Fruit fly (Drosophila melanogaster): ENCODE data around the gene LSm7.

LSm7 gene

DNA sequence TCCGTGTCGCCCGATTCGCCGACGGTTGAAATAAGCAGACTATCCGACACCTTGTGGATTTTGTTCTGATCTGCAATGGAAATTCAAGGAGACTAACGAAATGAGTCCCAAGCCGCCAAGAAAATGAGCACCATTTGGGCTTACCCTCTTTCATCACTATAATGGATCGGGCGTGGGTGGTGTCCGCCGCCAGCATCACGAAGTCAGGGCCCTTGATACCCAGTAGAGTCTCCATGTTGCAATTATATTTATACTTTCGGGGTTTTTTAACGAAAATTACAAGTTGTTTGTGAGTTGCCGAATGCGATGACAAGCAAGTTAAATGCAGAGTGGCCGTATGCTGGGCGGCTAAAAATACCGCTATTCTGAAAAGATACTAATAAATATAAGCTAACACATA lies 11.1 kb downstream of the LSm7 start, which contains the start of gene Prosbeta4:
Gene Prosbeta4 (minus strand): TSS at position 335 of the 400 bp plus-strand sequence.
- TF ChIP-seq dsf (GFP tag; optimal IDR thresholded peaks at IDR 0.05; ENCODE audit: borderline replicate concordance) = no peak
- no peak for TF ChIP-seq OdsH (GFP tag; optimal IDR thresholded peaks at IDR 0.05)
- TF ChIP-seq Abd-B (GFP tag; optimal IDR thresholded peaks at IDR 0.05) = no peak
- TF ChIP-seq dl (GFP tag; optimal IDR thresholded peaks at IDR 0.05; ENCODE audit: insufficient read depth in 1 of 2, partially characterized antibody in 2 of 2) = no peak
- no peak for TF ChIP-seq ey (GFP tag; optimal IDR thresholded peaks at IDR 0.05)
- no peak for TF ChIP-seq Dfd (GFP tag; optimal IDR thresholded peaks at IDR 0.05)
- no peak for TF ChIP-seq Hr78 (GFP tag; optimal IDR thresholded peaks at IDR 0.05)

DNA sequence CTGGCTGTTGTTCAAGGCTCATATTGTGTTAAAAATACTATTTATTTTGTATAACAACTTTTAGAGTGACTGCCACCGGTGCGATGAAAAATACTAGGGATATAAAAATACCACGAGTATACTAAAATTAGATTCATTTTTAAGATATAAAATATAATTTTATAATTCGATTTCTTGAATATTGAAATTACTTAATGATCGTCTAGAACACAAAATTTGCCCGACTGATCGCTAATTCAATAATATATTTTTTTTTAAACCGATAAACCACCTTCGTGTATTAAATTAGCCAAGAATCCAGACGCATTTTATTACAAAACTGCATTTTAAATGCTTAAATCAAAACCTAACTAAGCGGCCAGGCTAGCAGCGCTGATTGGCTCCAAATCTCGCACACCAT lies 12.0 kb downstream of the LSm7 start, which contains the start of gene CG17996:
Gene CG17996 (minus strand): TSS at position 101 of the 400 bp plus-strand sequence.
- TF ChIP-seq dsf (GFP tag; optimal IDR thresholded peaks at IDR 0.05; ENCODE audit: borderline replicate concordance) = no peak
- no peak for TF ChIP-seq Rel (GFP tag; optimal IDR thresholded peaks at IDR 0.05)
- TF ChIP-seq Rel (tag; optimal IDR thresholded peaks at IDR 0.05) = no peak
- TF ChIP-seq dmrt93B (GFP tag; optimal IDR thresholded peaks at IDR 0.05) = no peak
- TF ChIP-seq woc (GFP tag; optimal IDR thresholded peaks at IDR 0.05) = no peak
- TF ChIP-seq Mio (GFP tag; optimal IDR thresholded peaks at IDR 0.05) = no peak
- TF ChIP-seq foxo (GFP tag; optimal IDR thresholded peaks at IDR 0.05) = no peak
- no peak for TF ChIP-seq tai (GFP tag; optimal IDR thresholded peaks at IDR 0.05)
- TF ChIP-seq fru (GFP tag; optimal IDR thresholded peaks at IDR 0.05) = no peak

DNA sequence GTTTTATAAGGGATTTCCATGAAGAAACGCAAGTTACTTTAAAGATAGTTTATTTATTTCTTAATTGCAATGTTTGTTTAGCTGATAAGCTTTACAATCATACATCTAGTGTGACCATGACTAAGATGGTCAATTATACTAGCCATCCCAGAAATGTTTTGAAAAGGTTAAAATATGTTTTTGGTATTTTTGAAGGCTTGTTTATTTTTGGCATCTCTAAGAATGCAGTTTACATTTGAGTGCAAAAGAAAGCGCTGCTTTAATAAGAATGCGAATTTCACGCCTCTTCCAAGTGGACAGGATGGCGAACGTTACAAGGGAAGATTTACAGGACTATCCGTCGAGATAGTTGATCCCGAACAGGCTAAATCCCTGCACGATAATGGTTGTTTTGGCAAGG lies 13.3 kb downstream of the LSm7 start, which contains the start of gene Tsen2:
Gene Tsen2 (plus strand): TSS at position 222 of the 400 bp plus-strand sequence.
- TF ChIP-seq Abd-B (GFP tag; optimal IDR thresholded peaks at IDR 0.05) (no peak), CG9705 (GFP tag; optimal IDR thresholded peaks at IDR 0.05) (no peak), Jra (GFP tag; optimal IDR thresholded peaks at IDR 0.05) (no peak), ey (GFP tag; optimal IDR thresholded peaks at IDR 0.05) (no peak), N (GFP tag; optimal IDR thresholded peaks at IDR 0.05) (no peak), tai (GFP tag; optimal IDR thresholded peaks at IDR 0.05) (no peak), woc (GFP tag; optimal IDR thresholded peaks at IDR 0.05) (no peak), CG32264 (GFP tag; optimal IDR thresholded peaks at IDR 0.05) (no peak), fru (GFP tag; optimal IDR thresholded peaks at IDR 0.05) (no peak), dmrt93B (GFP tag; optimal IDR thresholded peaks at IDR 0.05) (no peak)

DNA sequence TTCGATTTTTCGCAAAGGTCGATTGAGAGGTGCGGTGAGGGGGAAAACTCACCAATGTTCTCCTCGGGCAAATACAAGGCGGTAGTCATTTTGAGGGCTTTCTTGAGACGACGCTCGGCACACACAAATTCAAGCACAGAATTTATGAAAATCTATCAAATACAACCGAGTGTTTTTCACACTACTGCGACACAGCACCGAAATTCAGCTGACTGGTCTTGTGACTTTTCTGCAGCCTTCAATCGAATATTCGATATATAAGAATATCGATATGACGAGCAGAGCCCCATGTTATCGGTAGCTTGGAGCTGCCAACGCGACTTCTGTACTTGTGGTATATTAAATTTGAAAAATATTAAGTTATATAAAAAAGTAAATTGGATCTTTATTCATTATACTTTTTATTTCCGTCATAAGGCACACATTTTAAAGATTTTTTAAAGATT lies 15.3 kb downstream of the LSm7 start, which contains the start of gene VhaSFD:
Gene VhaSFD (minus strand): TSS at position 249 of the 446 bp plus-strand sequence.
- no peak for TF ChIP-seq dmrt93B (GFP tag; optimal IDR thresholded peaks at IDR 0.05)
- no peak for TF ChIP-seq Hnf4 (GFP tag; optimal IDR thresholded peaks at IDR 0.05)
- no peak for TF ChIP-seq usp (GFP tag; optimal IDR thresholded peaks at IDR 0.05)
- TF ChIP-seq GATAd (GFP tag; optimal IDR thresholded peaks at IDR 0.05) = no peak
- no peak for TF ChIP-seq foxo (GFP tag; optimal IDR thresholded peaks at IDR 0.05)
- TF ChIP-seq Abd-B (GFP tag; optimal IDR thresholded peaks at IDR 0.05) = no peak
- no peak for TF ChIP-seq pan (optimal IDR thresholded peaks at IDR 0.05)
- TF ChIP-seq jim (GFP tag; optimal IDR thresholded peaks at IDR 0.05) = no peak
- peak; percentile 35 for TF ChIP-seq Sp1 (GFP tag; optimal IDR thresholded peaks at IDR 0.05)
- no peak for TF ChIP-seq tai (GFP tag; optimal IDR thresholded peaks at IDR 0.05)
- peak; percentile 49 for TF ChIP-seq CG9705 (GFP tag; optimal IDR thresholded peaks at IDR 0.05)
- TF ChIP-seq woc (GFP tag; optimal IDR thresholded peaks at IDR 0.05) = no peak
- no peak for TF ChIP-seq dl (GFP tag; optimal IDR thresholded peaks at IDR 0.05; ENCODE audit: insufficient read depth in 1 of 2, partially characterized antibody in 2 of 2)
- no peak for TF ChIP-seq br (GFP tag; optimal IDR thresholded peaks at IDR 0.05)
- no peak for TF ChIP-seq dsf (GFP tag; optimal IDR thresholded peaks at IDR 0.05; ENCODE audit: borderline replicate concordance)
- TF ChIP-seq Rel (GFP tag; optimal IDR thresholded peaks at IDR 0.05) = no peak
- TF ChIP-seq Rel (tag; optimal IDR thresholded peaks at IDR 0.05) = peak; percentile 80
- TF ChIP-seq rgr (GFP tag; optimal IDR thresholded peaks at IDR 0.05) = peak; percentile 20
- no peak for TF ChIP-seq N (GFP tag; optimal IDR thresholded peaks at IDR 0.05)
- no peak for TF ChIP-seq Dif (GFP tag; optimal IDR thresholded peaks at IDR 0.05; ENCODE audit: partially characterized antibody)
- no peak for TF ChIP-seq psq (GFP tag; optimal IDR thresholded peaks at IDR 0.05)
- no peak for TF ChIP-seq h (GFP tag; optimal IDR thresholded peaks at IDR 0.05)
- TF ChIP-seq CrebA (GFP tag; optimal IDR thresholded peaks at IDR 0.05; ENCODE audit: borderline replicate concordance) = no peak
- peak; percentile 29 for TF ChIP-seq OdsH (GFP tag; optimal IDR thresholded peaks at IDR 0.05)
- TF ChIP-seq brk (GFP tag; optimal IDR thresholded peaks at IDR 0.05) = no peak
- no peak for TF ChIP-seq CG32264 (GFP tag; optimal IDR thresholded peaks at IDR 0.05)
- no peak for TF ChIP-seq sv (GFP tag; optimal IDR thresholded peaks at IDR 0.05)
- TF ChIP-seq HLH106 (tag; optimal IDR thresholded peaks at IDR 0.05) = peak; percentile 34
- TF ChIP-seq Hr83 (GFP tag; optimal IDR thresholded peaks at IDR 0.05; ENCODE audit: poor library complexity, severe bottlenecking) = no peak
